Worm (Caenorhabditis elegans) whole organism, early embryonic: ENCODE measurements around the gene T13H10.2.

Experiments used
- B0310.2 ChIP-seq: sonication (generic microtip); optimal IDR thresholded peaks from 2 replicates; lab custom pipeline; 2016; ENCODE audit warnings: mild to moderate bottlenecking, missing genetic modification characterization, missing compliant biosample characterization
- F13C5.2 ChIP-seq: sonication (generic microtip); optimal IDR thresholded peaks from 2 replicates; lab custom pipeline; 2017; ENCODE audit warnings: mild to moderate bottlenecking, missing genetic modification characterization, inconsistent platforms, missing compliant biosample characterization
- aly-1 ChIP-seq: sonication (generic microtip); optimal IDR thresholded peaks from 2 replicates; lab custom pipeline; 2016; ENCODE audit warnings: missing genetic modification characterization, missing compliant biosample characterization
- ama-1 ChIP-seq: fragments of 150-350 bp; optimal IDR thresholded peaks from 2 replicates; lab custom pipeline; 2014
- ceh-13 ChIP-seq: fragments of 200-800 bp; sonication (Bioruptor generic); optimal IDR thresholded peaks from 2 replicates; lab custom pipeline; 2018; ENCODE audit warnings: mild to moderate bottlenecking, missing genetic modification characterization, missing compliant biosample characterization
- ceh-36 ChIP-seq: sonication (generic microtip); optimal IDR thresholded peaks from 2 replicates; lab custom pipeline; 2016; ENCODE audit warnings: missing genetic modification characterization, inconsistent platforms, missing compliant biosample characterization
- ets-7 ChIP-seq: sonication (generic microtip); optimal IDR thresholded peaks from 2 replicates; lab custom pipeline; 2016; ENCODE audit warnings: missing genotype, missing genetic modification characterization, missing compliant biosample characterization
- flt-1 ChIP-seq: fragments of 200-800 bp; sonication (Bioruptor generic); IDR thresholded peaks from 2 replicates; pipeline ENCODE4 v1.3.6; 2022; ENCODE audit warnings: missing genetic modification characterization, missing compliant biosample characterization
- hmbx-1 ChIP-seq: sonication (generic microtip); optimal IDR thresholded peaks from 2 replicates; lab custom pipeline; 2016; ENCODE audit warnings: mild to moderate bottlenecking, missing genetic modification characterization, missing compliant biosample characterization
- hmg-4 ChIP-seq: fragments of 200-800 bp; sonication (Bioruptor generic); optimal IDR thresholded peaks from 2 replicates; lab custom pipeline; 2018; ENCODE audit warnings: mild to moderate bottlenecking, missing genetic modification characterization, missing compliant biosample characterization
- hnd-1 ChIP-seq: sonication (generic microtip); optimal IDR thresholded peaks from 2 replicates; lab custom pipeline; 2016; ENCODE audit warnings: missing genetic modification characterization, missing compliant biosample characterization
- pes-1 ChIP-seq: fragments of 200-800 bp; sonication (Bioruptor generic); IDR thresholded peaks from 2 replicates; pipeline ENCODE4 v1.3.6; 2022; ENCODE audit warnings: missing genetic modification reagents, missing genetic modification characterization, missing compliant biosample characterization
- scrt-1 ChIP-seq: fragments of 200-800 bp; sonication (Bioruptor generic); IDR thresholded peaks from 2 replicates; pipeline ENCODE4 v1.3.6; 2022; ENCODE audit warnings: missing genetic modification characterization, missing compliant biosample characterization
- sea-1 ChIP-seq: fragments of 200-800 bp; sonication (Bioruptor generic); conservative IDR thresholded peaks from 2 replicates; pipeline ENCODE4 v1.3.6; 2022; ENCODE audit warnings: missing genetic modification characterization, missing compliant biosample characterization
- tbx-11 ChIP-seq: fragments of 200-800 bp; sonication (Bioruptor generic); IDR thresholded peaks from 2 replicates; pipeline ENCODE4 v1.3.6; 2022; ENCODE audit warnings: missing genetic modification characterization, missing compliant biosample characterization
- tbx-37 ChIP-seq: fragments of 200-800 bp; sonication (Bioruptor generic); conservative IDR thresholded peaks from 2 replicates; pipeline ENCODE4 v1.3.6; 2022; ENCODE audit warnings: missing genetic modification reagents, missing genetic modification characterization, missing compliant biosample characterization
- tra-4 ChIP-seq: sonication (generic microtip); optimal IDR thresholded peaks from 2 replicates; lab custom pipeline; 2017; ENCODE audit warnings: missing genetic modification characterization, missing compliant biosample characterization

Gene T13H10.2

DNA sequence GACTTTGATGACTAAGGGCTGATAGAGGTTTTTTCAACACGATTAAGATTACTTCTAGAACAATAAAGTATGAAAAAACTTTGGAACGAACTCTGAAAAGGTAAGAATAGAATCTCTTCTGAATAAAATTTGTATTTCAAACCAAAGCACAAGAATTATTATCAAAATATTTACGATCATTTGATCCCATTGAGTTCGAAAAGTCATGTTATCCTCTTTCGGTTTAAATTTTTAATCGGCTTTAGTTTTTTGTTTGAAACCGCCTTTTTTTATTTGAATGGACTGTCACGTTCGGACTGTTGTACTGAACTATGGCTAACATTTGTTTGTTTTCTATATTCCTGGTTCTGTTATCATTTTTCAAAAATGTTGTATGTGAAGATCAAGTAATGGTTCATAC lies 10.3 kb downstream of the T13H10.2 start, which contains the start of gene C47E12.9:
Gene C47E12.9, plus strand, starts transcription at position 301 of the 400 bp plus-strand sequence.
- TF ChIP-seq hnd-1 (tag; lab: Kevin White, UChicago) (no peak), aly-1 (tag; lab: Kevin White, UChicago) (no peak), ceh-36 (no peak), sea-1 (GFP tag; lab: Robert Waterston, UW) (no peak), flt-1 (GFP tag; lab: Robert Waterston, UW) (no peak), pes-1 (GFP tag; lab: Robert Waterston, UW) (no peak)

DNA sequence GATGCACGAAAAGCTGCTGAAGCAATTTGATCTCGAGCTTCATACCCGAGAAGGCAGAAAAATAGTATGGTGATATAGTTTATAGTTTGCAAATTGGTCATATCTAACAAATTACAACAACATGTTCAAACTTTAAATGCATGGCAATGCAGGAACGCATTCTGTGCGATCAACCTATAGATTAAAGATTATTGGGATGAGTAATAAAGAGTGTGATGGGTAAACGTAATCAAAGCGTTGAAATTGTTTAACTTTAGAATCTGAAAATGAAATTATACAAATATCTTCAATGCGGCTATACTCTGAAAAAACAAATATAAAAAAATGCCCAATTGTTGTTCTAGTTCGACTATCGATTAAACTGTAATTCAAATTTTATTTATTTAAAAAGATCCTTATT lies 12.2 kb downstream of the T13H10.2 start, which contains the start of gene C47E12.14:
Gene C47E12.14, minus strand, starts transcription at position 101 of the 400 bp plus-strand sequence.
- TF ChIP-seq B0310.2 (tag; lab: Kevin White, UChicago) (no peak), aly-1 (tag; lab: Kevin White, UChicago) (no peak), scrt-1 (no peak)

DNA sequence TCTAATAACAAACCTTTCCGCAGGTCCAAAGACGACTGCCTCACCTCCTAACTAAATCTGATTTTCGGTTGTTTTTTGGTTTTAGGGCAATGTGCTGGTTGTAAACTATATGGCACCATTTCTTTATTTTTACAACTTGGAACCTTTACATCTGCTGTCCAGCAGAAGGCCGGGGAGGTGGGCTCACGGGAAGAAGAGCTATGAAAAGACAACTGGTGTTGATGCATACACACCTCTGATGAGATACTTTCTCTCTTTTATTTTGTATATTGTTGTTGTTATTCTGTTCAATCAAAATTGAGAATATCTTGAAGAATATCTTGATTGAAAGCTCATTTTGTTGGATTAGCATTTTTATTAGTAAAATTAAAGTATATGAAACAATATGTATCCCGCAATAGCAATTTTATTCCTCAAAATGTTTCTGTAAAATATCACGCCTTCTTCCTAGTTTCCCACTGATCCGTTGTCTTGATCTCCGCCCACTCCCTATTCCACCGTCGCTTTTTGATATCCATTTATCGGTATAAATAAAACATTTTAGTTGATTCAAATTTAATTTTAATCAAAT lies 13.6 kb downstream of the T13H10.2 start, which contains the start of gene dhp-2:
Gene dhp-2, plus strand, starts transcription at position 521 of the 571 bp plus-strand sequence.
- TF ChIP-seq tra-4 (no peak), flt-1 (GFP tag; lab: Robert Waterston, UW) (no peak), hnd-1 (tag; lab: Kevin White, UChicago) (no peak), pes-1 (GFP tag; lab: Robert Waterston, UW) (no peak), aly-1 (tag; lab: Kevin White, UChicago) (no peak), ceh-13 (no peak), tbx-37 (GFP tag; lab: Robert Waterston, UW) (no peak), ama-1 (lab: Kevin White, UChicago) (no peak), sea-1 (GFP tag; lab: Robert Waterston, UW) (no peak), tbx-11 (GFP tag; lab: Robert Waterston, UW) (no peak), F13C5.2 (tag; lab: Kevin White, UChicago) (no peak), hmbx-1 (tag; lab: Kevin White, UChicago) (no peak), ets-7 (tag; lab: Kevin White, UChicago) (no peak), hmg-4 (GFP tag; lab: Kevin White, UChicago) (no peak), B0310.2 (tag; lab: Kevin White, UChicago) (no peak), ceh-36 (no peak)

- TF ChIP-seq ceh-36: no peak
- TF ChIP-seq tbx-37 (GFP tag; lab: Robert Waterston, UW): no peak
- TF ChIP-seq aly-1 (tag; lab: Kevin White, UChicago): no peak
- TF ChIP-seq B0310.2 (tag; lab: Kevin White, UChicago): no peak
- no peak for TF ChIP-seq hmbx-1 (tag; lab: Kevin White, UChicago)
- TF ChIP-seq tra-4: no peak
- TF ChIP-seq hmg-4 (GFP tag; lab: Kevin White, UChicago): no peak
- no peak for TF ChIP-seq sea-1 (GFP tag; lab: Robert Waterston, UW)
- no peak for TF ChIP-seq F13C5.2 (tag; lab: Kevin White, UChicago)
- TF ChIP-seq pes-1 (GFP tag; lab: Robert Waterston, UW): no peak
- no peak for TF ChIP-seq ets-7 (tag; lab: Kevin White, UChicago)
- no peak for TF ChIP-seq scrt-1
- no peak for TF ChIP-seq hnd-1 (tag; lab: Kevin White, UChicago)
- TF ChIP-seq flt-1 (GFP tag; lab: Robert Waterston, UW): no peak
Observed at ce11 chrIV:9982226-9982794, 18.3 kb downstream of the T13H10.2 start, which contains the start of gene rrp-1. Gene rrp-1, minus strand, starts transcription at chrIV:9982276.

ce11 chrIV:9982895-9983294 lies 18.9 kb downstream of the T13H10.2 start, which contains the start of gene mam-2:
Gene mam-2, plus strand, starts transcription at chrIV:9983195.
- no peak for TF ChIP-seq tra-4
- TF ChIP-seq ets-7 (tag; lab: Kevin White, UChicago): no peak
- TF ChIP-seq scrt-1: no peak
- TF ChIP-seq hmbx-1 (tag; lab: Kevin White, UChicago): no peak
- TF ChIP-seq flt-1 (GFP tag; lab: Robert Waterston, UW): no peak
- TF ChIP-seq hmg-4 (GFP tag; lab: Kevin White, UChicago): no peak
- TF ChIP-seq sea-1 (GFP tag; lab: Robert Waterston, UW): no peak
- TF ChIP-seq aly-1 (tag; lab: Kevin White, UChicago): no peak
- TF ChIP-seq ceh-13: no peak
- TF ChIP-seq ceh-36: no peak
- no peak for TF ChIP-seq F13C5.2 (tag; lab: Kevin White, UChicago)
- no peak for TF ChIP-seq tbx-11 (GFP tag; lab: Robert Waterston, UW)
- TF ChIP-seq B0310.2 (tag; lab: Kevin White, UChicago): no peak
- no peak for TF ChIP-seq hnd-1 (tag; lab: Kevin White, UChicago)
- no peak for TF ChIP-seq tbx-37 (GFP tag; lab: Robert Waterston, UW)
- no peak for TF ChIP-seq ama-1 (lab: Kevin White, UChicago)
- no peak for TF ChIP-seq pes-1 (GFP tag; lab: Robert Waterston, UW)

DNA sequence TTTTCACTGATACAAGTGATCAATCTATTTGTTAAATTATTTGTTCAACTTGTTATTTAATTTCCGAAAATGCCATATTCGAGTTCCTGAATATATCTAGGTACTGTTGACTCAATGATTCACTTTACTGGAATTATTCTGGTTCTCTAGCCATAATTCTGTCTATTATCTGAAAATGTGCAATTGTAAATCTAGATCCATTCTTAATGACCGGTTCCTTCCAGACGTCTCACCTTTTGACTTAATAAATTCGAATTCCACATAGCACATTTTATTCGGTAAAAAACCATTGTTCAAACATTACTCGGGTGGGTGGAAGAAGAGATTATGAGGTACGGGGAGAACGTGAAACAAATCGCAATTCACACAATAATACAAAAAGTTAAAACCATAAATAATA lies 25.4 kb downstream of the T13H10.2 start:
- TF ChIP-seq hnd-1 (tag; lab: Kevin White, UChicago) (no peak), hmg-4 (GFP tag; lab: Kevin White, UChicago) (no peak)

DNA sequence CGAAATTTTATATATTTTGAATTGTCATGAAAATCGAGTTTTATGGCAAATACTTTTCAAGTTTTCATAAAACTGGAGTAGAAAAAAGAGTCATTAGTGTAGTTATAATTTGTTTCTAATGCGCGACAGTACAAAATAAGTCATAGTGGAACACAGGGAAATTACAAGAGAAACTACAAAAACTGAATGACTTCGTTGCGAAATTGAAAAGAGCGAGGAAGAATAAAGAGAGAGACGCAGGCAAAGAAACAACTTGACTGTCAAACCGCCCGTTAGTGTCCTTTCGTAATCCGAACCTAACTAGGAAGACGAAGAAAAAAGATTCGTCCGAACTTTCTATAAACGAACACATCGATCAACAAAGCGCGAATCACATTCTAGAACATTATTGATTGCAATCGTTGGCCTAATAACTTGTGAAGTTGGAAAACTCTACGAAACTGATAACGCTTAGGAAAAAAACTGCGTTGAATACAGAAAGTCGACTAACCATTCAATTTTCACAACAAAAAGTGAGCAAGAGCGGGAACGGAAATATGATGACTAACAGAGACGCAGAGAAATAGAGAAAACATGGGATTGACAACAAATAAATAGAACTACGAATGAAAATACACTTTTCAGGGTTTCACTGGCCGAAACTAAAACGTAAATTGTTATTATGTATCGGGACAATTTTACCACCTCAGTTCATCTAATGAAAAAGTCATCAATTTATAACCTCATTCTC lies 29.5 kb downstream of the T13H10.2 start:
- TF ChIP-seq F13C5.2 (tag; lab: Kevin White, UChicago) (no peak), aly-1 (tag; lab: Kevin White, UChicago) (no peak), scrt-1 (no peak), hmbx-1 (tag; lab: Kevin White, UChicago) (no peak), flt-1 (GFP tag; lab: Robert Waterston, UW) (no peak), tra-4 (no peak), ceh-13 (no peak), hnd-1 (tag; lab: Kevin White, UChicago) (no peak), ets-7 (tag; lab: Kevin White, UChicago) (no peak), ceh-36 (no peak), ama-1 (lab: Kevin White, UChicago) (no peak), B0310.2 (tag; lab: Kevin White, UChicago) (no peak), tbx-37 (GFP tag; lab: Robert Waterston, UW) (no peak), tbx-11 (GFP tag; lab: Robert Waterston, UW) (no peak), pes-1 (GFP tag; lab: Robert Waterston, UW) (no peak), hmg-4 (GFP tag; lab: Kevin White, UChicago) (no peak), sea-1 (GFP tag; lab: Robert Waterston, UW) (no peak)
